Worm (Caenorhabditis elegans) whole organism, young adult: Measurements from ENCODE around the gene snt-5.

Experiments used
- B0035.1 ChIP-seq: sonication (generic microtip); optimal IDR thresholded peaks from 2 replicates; lab custom pipeline; 2016; ENCODE audit warnings: missing genetic modification characterization, mild to moderate bottlenecking, missing compliant biosample characterization, missing genotype, missing genetic modification reagents
- C06A6.2 ChIP-seq: fragments of 200-800 bp; sonication (Bioruptor generic); conservative IDR thresholded peaks from 2 replicates; pipeline ENCODE4 v1.3.6; 2022; ENCODE audit warnings: missing genetic modification characterization, missing compliant biosample characterization
- D2030.7 ChIP-seq: fragments of 200-800 bp; sonication (Bioruptor generic); IDR thresholded peaks from 2 replicates; pipeline ENCODE4 v1.3.6; 2022; ENCODE audit warnings: missing genetic modification reagents, missing genetic modification characterization, missing compliant biosample characterization
- F10E7.11 ChIP-seq: sonication (generic microtip); optimal IDR thresholded peaks from 2 replicates; lab custom pipeline; 2017; ENCODE audit warnings: mild to moderate bottlenecking, missing genetic modification characterization, moderate library complexity, missing compliant biosample characterization
- F39B2.1 ChIP-seq: fragments of 200-800 bp; sonication (Bioruptor generic); IDR thresholded peaks from 2 replicates; pipeline ENCODE4 v1.3.6; 2022; ENCODE audit warnings: missing genetic modification reagents, missing genetic modification characterization, missing compliant biosample characterization
- F57A8.1 ChIP-seq: fragments of 200-800 bp; sonication (Bioruptor generic); optimal IDR thresholded peaks from 2 replicates; lab custom pipeline; 2018; ENCODE audit warnings: mild to moderate bottlenecking, missing genetic modification characterization, moderate library complexity, missing compliant biosample characterization
- F57C9.4 ChIP-seq: sonication (generic microtip); optimal IDR thresholded peaks from 2 replicates; lab custom pipeline; 2017; ENCODE audit warnings: mild to moderate bottlenecking, missing genetic modification characterization, missing compliant biosample characterization
- Y53F4B.3 ChIP-seq: fragments of 200-800 bp; sonication (Bioruptor generic); IDR thresholded peaks from 2 replicates; pipeline ENCODE4 v1.3.6; 2022; ENCODE audit warnings: missing genetic modification reagents, missing genetic modification characterization, missing compliant biosample characterization
- Y53G8AR.9 ChIP-seq: fragments of 200-800 bp; sonication (Bioruptor generic); conservative IDR thresholded peaks from 2 replicates; pipeline ENCODE4 v1.3.6; 2022; ENCODE audit warnings: missing genetic modification reagents, missing genetic modification characterization, missing compliant biosample characterization
- ZK185.1 ChIP-seq: sonication (generic microtip); optimal IDR thresholded peaks from 2 replicates; lab custom pipeline; 2016; ENCODE audit warnings: mild to moderate bottlenecking, missing genetic modification characterization, missing compliant biosample characterization; ENCODE audit not compliant: poor library complexity, severe bottlenecking
- attf-5 ChIP-seq: fragments of 200-800 bp; sonication (Bioruptor generic); optimal IDR thresholded peaks from 2 replicates; lab custom pipeline; 2018; ENCODE audit warnings: mild to moderate bottlenecking, missing genetic modification characterization, missing compliant biosample characterization
- attf-6 ChIP-seq: fragments of 200-800 bp; sonication (Bioruptor generic); IDR thresholded peaks from 2 replicates; pipeline ENCODE4 v1.3.6; 2022; ENCODE audit warnings: missing genetic modification reagents, missing genetic modification characterization, missing compliant biosample characterization
- ccch-3 ChIP-seq: fragments of 200-800 bp; sonication (Bioruptor generic); optimal IDR thresholded peaks from 2 replicates; lab custom pipeline; 2018; ENCODE audit warnings: mild to moderate bottlenecking, missing genetic modification characterization, missing compliant biosample characterization
- cebp-2 ChIP-seq: fragments of 200-800 bp; sonication (Bioruptor generic); IDR thresholded peaks from 2 replicates; pipeline ENCODE4 v1.3.6; 2022; ENCODE audit warnings: missing genetic modification characterization, missing compliant biosample characterization
- ceh-100 ChIP-seq: fragments of 200-800 bp; sonication (Bioruptor generic); IDR thresholded peaks from 2 replicates; pipeline ENCODE4 v1.3.6; 2022; ENCODE audit warnings: missing genetic modification reagents, missing genetic modification characterization, missing compliant biosample characterization
- ceh-40 ChIP-seq: fragments of 200-800 bp; sonication (Bioruptor generic); IDR thresholded peaks from 2 replicates; pipeline ENCODE4 v1.3.6; 2022; ENCODE audit warnings: missing genetic modification characterization, missing compliant biosample characterization
- ceh-79 ChIP-seq: sonication (generic microtip); optimal IDR thresholded peaks from 2 replicates; lab custom pipeline; 2017; ENCODE audit warnings: mild to moderate bottlenecking, missing genetic modification characterization, missing compliant biosample characterization
- ceh-91 ChIP-seq: fragments of 200-800 bp; sonication (Bioruptor generic); IDR thresholded peaks from 2 replicates; pipeline ENCODE4 v1.3.6; 2022; ENCODE audit warnings: missing genetic modification reagents, missing genetic modification characterization, missing compliant biosample characterization
- dox-1 ChIP-seq: fragments of 200-800 bp; sonication (Bioruptor generic); IDR thresholded peaks from 2 replicates; pipeline ENCODE4 v1.3.6; 2022; ENCODE audit warnings: missing genetic modification reagents, missing genetic modification characterization, missing compliant biosample characterization
- egl-44 ChIP-seq: fragments of 200-800 bp; sonication (Bioruptor generic); IDR thresholded peaks from 2 replicates; pipeline ENCODE4 v1.3.6; 2022; ENCODE audit warnings: missing genetic modification reagents, missing genetic modification characterization, missing compliant biosample characterization
- hmg-20 ChIP-seq: fragments of 200-800 bp; sonication (Bioruptor generic); IDR thresholded peaks from 2 replicates; pipeline ENCODE4 v1.3.6; 2022; ENCODE audit warnings: missing genetic modification reagents, missing genetic modification characterization, missing compliant biosample characterization
- hsf-1 ChIP-seq: fragments of 200-800 bp; sonication (Bioruptor generic); IDR thresholded peaks from 2 replicates; pipeline ENCODE4 v1.3.6; 2022; ENCODE audit warnings: missing genetic modification reagents, missing genetic modification characterization, missing compliant biosample characterization
- lin-26 ChIP-seq: fragments of 200-800 bp; sonication (Bioruptor generic); IDR thresholded peaks from 2 replicates; pipeline ENCODE4 v1.3.6; 2022; ENCODE audit warnings: missing genetic modification reagents, missing genetic modification characterization, missing compliant biosample characterization
- lin-40 ChIP-seq: sonication (generic microtip); optimal IDR thresholded peaks from 2 replicates; lab custom pipeline; 2016; ENCODE audit warnings: missing genetic modification characterization, mild to moderate bottlenecking, missing compliant biosample characterization, missing genotype, missing genetic modification reagents
- madf-10 ChIP-seq: sonication (generic microtip); optimal IDR thresholded peaks from 2 replicates; lab custom pipeline; 2016; ENCODE audit warnings: mild to moderate bottlenecking, missing genetic modification characterization, missing compliant biosample characterization
- madf-6 ChIP-seq: fragments of 200-800 bp; sonication (Bioruptor generic); IDR thresholded peaks from 2 replicates; pipeline ENCODE4 v1.3.6; 2022; ENCODE audit warnings: missing genetic modification reagents, missing genetic modification characterization, missing compliant biosample characterization
- madf-8 ChIP-seq: fragments of 200-800 bp; sonication (Bioruptor generic); conservative IDR thresholded peaks from 2 replicates; pipeline ENCODE4 v1.3.6; 2022; ENCODE audit warnings: missing genetic modification reagents, missing genetic modification characterization, missing compliant biosample characterization
- mel-28 ChIP-seq: sonication (generic microtip); optimal IDR thresholded peaks from 2 replicates; lab custom pipeline; 2016; ENCODE audit warnings: borderline replicate concordance, mild to moderate bottlenecking, missing genetic modification characterization, missing compliant biosample characterization
- mes-4 ChIP-seq: sonication (generic microtip); optimal IDR thresholded peaks from 2 replicates; lab custom pipeline; 2016; ENCODE audit warnings: missing genotype, missing genetic modification characterization, missing compliant biosample characterization
- mxl-1 ChIP-seq: sonication (generic microtip); optimal IDR thresholded peaks from 2 replicates; lab custom pipeline; 2016; ENCODE audit warnings: missing genetic modification characterization, missing compliant biosample characterization
- nfya-2 ChIP-seq: fragments of 200-800 bp; sonication (Bioruptor generic); IDR thresholded peaks from 2 replicates; pipeline ENCODE4 v1.3.6; 2022; ENCODE audit warnings: missing genetic modification reagents, missing genetic modification characterization, missing compliant biosample characterization
- nhr-179 ChIP-seq: sonication (generic microtip); optimal IDR thresholded peaks from 2 replicates; lab custom pipeline; 2016; ENCODE audit warnings: mild to moderate bottlenecking, missing genetic modification characterization, missing compliant biosample characterization
- pha-4 ChIP-seq: fragments of 150-350 bp; sonication (generic microtip); optimal IDR thresholded peaks from 2 replicates; lab custom pipeline; 2014; ENCODE audit warnings: missing biosample characterization, missing genetic modification reagents, missing genetic modification characterization
- rpc-1 ChIP-seq, 2 experiments: fragments of 150-350 bp in 1 of 2; sonication (generic microtip) in 1 of 2; optimal IDR thresholded peaks; 2 replicates each; lab custom pipeline; 2014 to 2018; ENCODE audit warnings: missing biosample characterization in 1 of 2, missing genetic modification characterization in 1 of 2, missing genetic modification reagents in 1 of 2, missing genotype in 1 of 2
- snpc-4 ChIP-seq, 5 experiments: fragments of 150-350 bp in 1 of 5; sonication (generic microtip) in 4 of 5; optimal IDR thresholded peaks; 2 replicates each; lab custom pipeline; 2014 to 2018; ENCODE audit warnings: missing genetic modification characterization in 5 of 5, missing biosample characterization in 3 of 5, antibody characterized with exemption in 2 of 5, mild to moderate bottlenecking in 2 of 5, missing compliant biosample characterization in 2 of 5, missing genotype in 2 of 5, moderate library complexity in 2 of 5, missing genetic modification reagents in 1 of 5
- somi-1 ChIP-seq: fragments of 200-800 bp; sonication (Bioruptor generic); optimal IDR thresholded peaks from 2 replicates; lab custom pipeline; 2018; ENCODE audit warnings: mild to moderate bottlenecking, missing genetic modification characterization, missing compliant biosample characterization
- sptf-2 ChIP-seq: fragments of 200-800 bp; sonication (Bioruptor generic); optimal IDR thresholded peaks from 2 replicates; lab custom pipeline; 2018; ENCODE audit warnings: mild to moderate bottlenecking, missing genetic modification characterization, missing compliant biosample characterization
- tbx-9 ChIP-seq: sonication (generic microtip); optimal IDR thresholded peaks from 2 replicates; lab custom pipeline; 2016; ENCODE audit warnings: borderline replicate concordance, missing genetic modification characterization, inconsistent platforms, missing compliant biosample characterization
- ztf-22 ChIP-seq: fragments of 200-800 bp; sonication (Bioruptor generic); optimal IDR thresholded peaks from 2 replicates; lab custom pipeline; 2018; ENCODE audit warnings: mild to moderate bottlenecking, missing genetic modification characterization, moderate library complexity, missing compliant biosample characterization
- ztf-25 ChIP-seq: fragments of 200-800 bp; sonication (Bioruptor generic); IDR thresholded peaks from 2 replicates; pipeline ENCODE4 v1.3.6; 2022; ENCODE audit warnings: missing genetic modification reagents, missing genetic modification characterization, missing compliant biosample characterization
- ztf-6 ChIP-seq: fragments of 200-800 bp; sonication (Bioruptor generic); IDR thresholded peaks from 2 replicates; pipeline ENCODE4 v1.3.6; 2022; ENCODE audit warnings: missing genetic modification reagents, missing genetic modification characterization, missing compliant biosample characterization

The snt-5 gene

ce11 chrV:1364346-1364745 lies 47.0 kb downstream of the snt-5 start:
- TF ChIP-seq B0035.1 (tag; lab: Kevin White, UChicago) (no peak), ceh-40 (GFP tag; lab: Robert Waterston, UW) (no peak), mxl-1 (no peak), nhr-179 (tag; lab: Kevin White, UChicago) (no peak)

- TF ChIP-seq hmg-20 = no peak
- TF ChIP-seq, all 124 proteins: peak for 0
Observed at ce11 chrV:1362027-1362426, 49.3 kb downstream of the snt-5 start.

DNA sequence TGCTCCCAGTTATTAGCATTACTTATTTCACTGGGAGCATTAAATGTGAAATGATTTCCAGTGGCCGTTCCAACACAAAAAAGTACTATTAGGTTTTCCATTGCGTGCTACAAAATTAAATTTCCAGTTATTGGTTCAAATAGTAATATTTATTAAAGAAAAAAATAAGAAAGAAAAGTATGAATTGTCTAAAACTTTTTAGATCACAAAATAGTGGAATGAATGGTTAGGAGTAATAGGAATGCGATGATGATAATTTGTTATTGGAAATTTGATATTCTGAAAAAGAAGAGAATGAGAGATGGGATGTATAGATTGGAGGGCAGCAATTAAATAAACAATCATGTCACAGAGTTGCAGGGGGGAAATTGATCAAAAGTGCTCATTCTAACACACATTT lies 53.3 kb downstream of the snt-5 start, which contains the start of gene Y75B7AL.2:
Gene Y75B7AL.2 (minus strand): TSS at position 101 of the 400 bp plus-strand sequence.
- TF ChIP-seq somi-1 = no peak
- no peak for TF ChIP-seq cebp-2 (GFP tag; lab: Robert Waterston, UW)
- no peak for TF ChIP-seq C06A6.2 (GFP tag; lab: Robert Waterston, UW)
- no peak for TF ChIP-seq ceh-91 (GFP tag; lab: Robert Waterston, UW)
- TF ChIP-seq B0035.1 (tag; lab: Kevin White, UChicago) = no peak
- no peak for TF ChIP-seq attf-5 (GFP tag; lab: Kevin White, UChicago)
- TF ChIP-seq ztf-6 = no peak
- TF ChIP-seq ceh-79 (tag; lab: Kevin White, UChicago) = no peak
- no peak for TF ChIP-seq nfya-2 (GFP tag; lab: Robert Waterston, UW)
- no peak for TF ChIP-seq snpc-4 (GFP tag; optimal IDR thresholded peaks at IDR 0.05; lab: Kevin White, UChicago)
- TF ChIP-seq snpc-4 (tag; optimal IDR thresholded peaks at IDR 0.05; lab: Kevin White, UChicago) = no peak
- no peak for TF ChIP-seq F57C9.4 (tag; lab: Kevin White, UChicago)
- no peak for TF ChIP-seq Y53G8AR.9 (GFP tag; lab: Robert Waterston, UW)
- TF ChIP-seq ztf-25 (GFP tag; lab: Robert Waterston, UW) = no peak
- TF ChIP-seq ZK185.1 (tag; lab: Kevin White, UChicago) = no peak
- TF ChIP-seq hsf-1 (GFP tag; lab: Robert Waterston, UW) = no peak
- TF ChIP-seq mes-4 (tag; lab: Kevin White, UChicago) = no peak
- TF ChIP-seq mel-28 (tag; lab: Kevin White, UChicago) = no peak
- TF ChIP-seq F10E7.11 (tag; lab: Kevin White, UChicago) = no peak
- no peak for TF ChIP-seq Y53F4B.3 (GFP tag; lab: Robert Waterston, UW)
- TF ChIP-seq ceh-100 = no peak

DNA sequence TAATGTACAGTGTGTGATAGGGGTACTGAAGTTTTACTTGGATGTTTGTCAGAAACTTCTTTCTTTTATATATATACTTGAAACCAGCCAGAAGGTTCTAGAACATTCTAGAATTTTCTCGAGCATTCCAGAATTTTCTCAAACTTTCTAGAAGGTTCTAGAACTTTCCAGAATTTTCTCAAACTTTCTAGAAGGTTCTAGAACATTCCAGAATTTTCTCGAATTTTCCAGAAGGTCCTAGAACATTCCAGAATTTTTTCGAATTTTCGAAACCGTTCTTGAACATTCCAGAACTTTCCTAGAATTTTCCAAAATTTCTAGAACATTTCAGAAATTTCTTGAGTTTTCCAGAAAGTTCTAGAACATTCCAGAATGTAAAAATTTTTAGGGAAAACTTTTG lies 56.1 kb downstream of the snt-5 start:
- TF ChIP-seq D2030.7 = 0 out of 2 replicates have a peak, but pooled peaks have one; percentile 19
- TF ChIP-seq madf-6 (GFP tag; lab: Robert Waterston, UW) = 0 out of 2 replicates have a peak, but pooled peaks have one; percentile 24
- peak; percentile 41 for TF ChIP-seq rpc-1 (optimal IDR thresholded peaks at IDR 0.05; lab: Kevin White, UChicago)
- TF ChIP-seq rpc-1 (tag; optimal IDR thresholded peaks at IDR 0.05; lab: Kevin White, UChicago) = no peak
- TF ChIP-seq dox-1 = peak; percentile 63
- TF ChIP-seq hsf-1 (GFP tag; lab: Robert Waterston, UW) = peak; percentile 96
- TF ChIP-seq F39B2.1 (GFP tag; lab: Robert Waterston, UW) = no peak

- 0 out of 2 replicates have a peak, but pooled peaks have one; percentile 10 for TF ChIP-seq dox-1
- no peak for TF ChIP-seq tbx-9
- TF ChIP-seq sptf-2 (GFP tag; lab: Kevin White, UChicago) = no peak
- TF ChIP-seq ztf-22 (GFP tag; lab: Kevin White, UChicago) = no peak
- TF ChIP-seq madf-8 (GFP tag; lab: Robert Waterston, UW) = no peak
- TF ChIP-seq attf-6 (GFP tag; lab: Robert Waterston, UW) = no peak
- no peak for TF ChIP-seq F57A8.1 (GFP tag; lab: Kevin White, UChicago)
- peak; percentile 90 for TF ChIP-seq hsf-1 (GFP tag; lab: Robert Waterston, UW)
- TF ChIP-seq lin-40 = no peak
- no peak for TF ChIP-seq pha-4 (tag; lab: Kevin White, UChicago)
- no peak for TF ChIP-seq B0035.1 (tag; lab: Kevin White, UChicago)
- TF ChIP-seq rpc-1 (optimal IDR thresholded peaks at IDR 0.05; lab: Kevin White, UChicago) = peak; percentile 38
- no peak for TF ChIP-seq rpc-1 (tag; optimal IDR thresholded peaks at IDR 0.05; lab: Kevin White, UChicago)
- no peak for TF ChIP-seq lin-26 (GFP tag; lab: Robert Waterston, UW)
- no peak for TF ChIP-seq ccch-3 (GFP tag; lab: Kevin White, UChicago)
- TF ChIP-seq egl-44 (GFP tag; lab: Robert Waterston, UW) = no peak
- TF ChIP-seq ztf-6 = no peak
- TF ChIP-seq madf-10 (tag; lab: Kevin White, UChicago) = no peak
Observed at ce11 chrV:1352321-1352720, 59.0 kb downstream of the snt-5 start.
